Worm (Caenorhabditis elegans) whole organism, young adult: ENCODE measurements around the gene csa-1.

ENCODE experiments used
- atf-7 ChIP-seq: sonication (generic microtip); optimal IDR thresholded peaks from 2 replicates; lab custom pipeline; 2017; ENCODE audit warnings: mild to moderate bottlenecking, missing genetic modification characterization, missing compliant biosample characterization
- cebp-2 ChIP-seq: fragments of 200-800 bp; sonication (Bioruptor generic); IDR thresholded peaks from 2 replicates; pipeline ENCODE4 v1.3.6; 2022; ENCODE audit warnings: missing genetic modification characterization, missing compliant biosample characterization
- ceh-79 ChIP-seq: sonication (generic microtip); optimal IDR thresholded peaks from 2 replicates; lab custom pipeline; 2017; ENCODE audit warnings: mild to moderate bottlenecking, missing genetic modification characterization, missing compliant biosample characterization
- dpl-1 ChIP-seq: fragments of 150-350 bp; optimal IDR thresholded peaks from 2 replicates; lab custom pipeline; 2014; ENCODE audit warnings: missing biosample characterization, missing genetic modification reagents, missing genetic modification characterization
- egl-18 ChIP-seq: fragments of 200-800 bp; sonication (Bioruptor generic); IDR thresholded peaks from 2 replicates; pipeline ENCODE4 v1.3.6; 2022; ENCODE audit warnings: missing genetic modification reagents, missing genetic modification characterization, missing compliant biosample characterization
- let-526 ChIP-seq: fragments of 200-800 bp; sonication (Bioruptor generic); IDR thresholded peaks from 2 replicates; pipeline ENCODE4 v1.3.6; 2022; ENCODE audit warnings: missing genetic modification reagents, missing genetic modification characterization, missing compliant biosample characterization
- lin-40 ChIP-seq: sonication (generic microtip); optimal IDR thresholded peaks from 2 replicates; lab custom pipeline; 2016; ENCODE audit warnings: missing genetic modification characterization, mild to moderate bottlenecking, missing compliant biosample characterization, missing genotype, missing genetic modification reagents
- nhr-90 ChIP-seq: sonication (generic microtip); optimal IDR thresholded peaks from 2 replicates; lab custom pipeline; 2016; ENCODE audit warnings: missing genotype, mild to moderate bottlenecking, missing genetic modification characterization, missing compliant biosample characterization
- repo-1 ChIP-seq: sonication (generic microtip); optimal IDR thresholded peaks from 2 replicates; lab custom pipeline; 2017; ENCODE audit warnings: mild to moderate bottlenecking, missing genetic modification characterization, missing compliant biosample characterization
- snpc-4 ChIP-seq, 5 experiments: fragments of 150-350 bp in 1 of 5; sonication (generic microtip) in 4 of 5; optimal IDR thresholded peaks; 2 replicates each; lab custom pipeline; 2014 to 2018; ENCODE audit warnings: missing genetic modification characterization in 5 of 5, missing biosample characterization in 3 of 5, antibody characterized with exemption in 2 of 5, mild to moderate bottlenecking in 2 of 5, missing compliant biosample characterization in 2 of 5, missing genotype in 2 of 5, moderate library complexity in 2 of 5, missing genetic modification reagents in 1 of 5
- unc-62 ChIP-seq: fragments of 150-350 bp; optimal IDR thresholded peaks from 2 replicates; lab custom pipeline; 2014; ENCODE audit warnings: missing biosample characterization, missing genetic modification reagents, missing genetic modification characterization
- ztf-3 ChIP-seq: fragments of 200-800 bp; sonication (Bioruptor generic); optimal IDR thresholded peaks from 2 replicates; lab custom pipeline; 2018; ENCODE audit warnings: mild to moderate bottlenecking, missing genetic modification characterization, missing compliant biosample characterization

DNA sequence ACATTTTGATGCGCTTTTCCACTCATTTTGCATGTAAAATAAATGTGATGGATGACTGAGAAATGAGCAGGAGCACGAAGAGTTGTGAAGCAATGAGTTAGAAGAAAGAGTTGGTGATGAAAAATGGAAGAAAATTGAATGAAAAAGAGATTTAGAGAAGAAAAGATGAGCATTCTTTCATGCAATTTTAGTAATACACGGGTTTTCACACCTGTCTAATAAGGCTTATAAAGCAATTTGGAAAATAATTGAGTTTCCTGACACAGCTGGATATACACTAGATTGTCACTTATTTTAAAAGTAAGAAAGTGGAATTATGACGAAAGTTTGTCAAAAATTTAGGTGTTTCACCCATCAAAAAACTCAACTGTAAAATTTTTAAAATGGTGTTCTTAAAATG lies 8.7 kb downstream of the csa-1 start:
- TF ChIP-seq egl-18 (GFP tag; lab: Robert Waterston, UW) (no peak), atf-7 (tag; lab: Kevin White, UChicago) (no peak), ceh-79 (no peak), lin-40 (no peak), cebp-2 (GFP tag; lab: Robert Waterston, UW) (no peak), dpl-1 (GFP tag; lab: Kevin White, UChicago) (no peak), unc-62 (GFP tag; lab: Kevin White, UChicago) (no peak), snpc-4 (GFP tag; optimal IDR thresholded peaks at IDR 0.05; lab: Kevin White, UChicago) (no peak), snpc-4 (tag; optimal IDR thresholded peaks at IDR 0.05; lab: Kevin White, UChicago) (no peak), let-526 (no peak), repo-1 (tag; lab: Kevin White, UChicago) (no peak), nhr-90 (tag; lab: Kevin White, UChicago) (no peak), ztf-3 (GFP tag; lab: Kevin White, UChicago) (no peak)
